Fruit fly (Drosophila melanogaster): ENCODE data around the gene AdamTS-B.

The AdamTS-B gene

dm6 chrX:5744992-5745732 lies 46.8 kb downstream of the AdamTS-B start (continued):
- TF ChIP-seq CG17829 (tag; optimal IDR thresholded peaks at IDR 0.05), result peak; percentile 11
- TF ChIP-seq CG11247 (GFP tag; IDR thresholded peaks at IDR 0.05), result no peak
- TF ChIP-seq insv (GFP tag; optimal IDR thresholded peaks at IDR 0.05), result no peak
- TF ChIP-seq Max (GFP tag; optimal IDR thresholded peaks at IDR 0.05), result no peak
- peak; percentile 17 for TF ChIP-seq jumu (GFP tag; optimal IDR thresholded peaks at IDR 0.05)
- no peak for TF ChIP-seq CG30020 (tag; optimal IDR thresholded peaks at IDR 0.05)
- TF ChIP-seq scrt (GFP tag; optimal IDR thresholded peaks at IDR 0.05), result no peak
- TF ChIP-seq D19B (GFP tag; optimal IDR thresholded peaks at IDR 0.05), result no peak
- no peak for TF ChIP-seq CG10274 (GFP tag; optimal IDR thresholded peaks at IDR 0.05)
- no peak for TF ChIP-seq Xbp1 (GFP tag; optimal IDR thresholded peaks at IDR 0.05)
- TF ChIP-seq sna (GFP tag; IDR thresholded peaks at IDR 0.05; ENCODE audit: partially characterized antibody), result 0 out of 2 replicates have a peak, but pooled peaks have one; percentile 43
- peak; percentile 3 for TF ChIP-seq Hsf (GFP tag; optimal IDR thresholded peaks at IDR 0.05)
- no peak for TF ChIP-seq CG31224 (GFP tag; IDR thresholded peaks at IDR 0.05)
- TF ChIP-seq Lpt (GFP tag; optimal IDR thresholded peaks at IDR 0.05), result no peak
- TF ChIP-seq Antp (GFP tag; optimal IDR thresholded peaks at IDR 0.05), result peak; percentile 31
- TF ChIP-seq crol (GFP tag; IDR thresholded peaks at IDR 0.05), result peak; percentile 85
- no peak for TF ChIP-seq Jarid2 (GFP tag; optimal IDR thresholded peaks at IDR 0.05)
- TF ChIP-seq pzg (GFP tag; optimal IDR thresholded peaks at IDR 0.05), result no peak
- TF ChIP-seq CG2202 (tag; optimal IDR thresholded peaks at IDR 0.05), result no peak
- no peak for TF ChIP-seq CG31365 (tag; optimal IDR thresholded peaks at IDR 0.05)
- TF ChIP-seq D (optimal IDR thresholded peaks at IDR 0.05), result no peak
- TF ChIP-seq D (GFP tag; optimal IDR thresholded peaks at IDR 0.05), result peak; percentile 15
- 0 out of 2 replicates have a peak, but pooled peaks have one; percentile 19 for TF ChIP-seq CG17328 (GFP tag; IDR thresholded peaks at IDR 0.05)
- TF ChIP-seq CG30403 (GFP tag; optimal IDR thresholded peaks at IDR 0.05), result peak; percentile 45
- no peak for TF ChIP-seq CG4328 (GFP tag; optimal IDR thresholded peaks at IDR 0.05)
- TF ChIP-seq esg (GFP tag; conservative IDR thresholded peaks at IDR 0.05), result no peak
- TF ChIP-seq lov (optimal IDR thresholded peaks at IDR 0.05), result no peak
- no peak for TF ChIP-seq lov (GFP tag; IDR thresholded peaks at IDR 0.05)
- no peak for TF ChIP-seq CTCF (GFP tag; optimal IDR thresholded peaks at IDR 0.05)
- no peak for TF ChIP-seq ap (GFP tag; IDR thresholded peaks at IDR 0.05)
- TF ChIP-seq mam (GFP tag; optimal IDR thresholded peaks at IDR 0.05), result peak; percentile 50
- TF ChIP-seq psq (GFP tag; optimal IDR thresholded peaks at IDR 0.05), result no peak
- TF ChIP-seq CG15514 (GFP tag; optimal IDR thresholded peaks at IDR 0.05), result peak; percentile 11
- peak; percentile 5 for TF ChIP-seq Myb (GFP tag; optimal IDR thresholded peaks at IDR 0.05)
- no peak for TF ChIP-seq Nf-YA (GFP tag; IDR thresholded peaks at IDR 0.05)
- TF ChIP-seq kay (GFP tag; optimal IDR thresholded peaks at IDR 0.05), result no peak
- peak; percentile 46 for TF ChIP-seq bbx (GFP tag; IDR thresholded peaks at IDR 0.05; ENCODE audit: partially characterized antibody)
- TF ChIP-seq slp2 (GFP tag; optimal IDR thresholded peaks at IDR 0.05), result no peak
- TF ChIP-seq CG13296 (GFP tag; optimal IDR thresholded peaks at IDR 0.05), result no peak
- no peak for TF ChIP-seq gfzf (GFP tag; optimal IDR thresholded peaks at IDR 0.05)
- no peak for TF ChIP-seq Usf (GFP tag; optimal IDR thresholded peaks at IDR 0.05)
- no peak for TF ChIP-seq CrebB (tag; optimal IDR thresholded peaks at IDR 0.05)
- TF ChIP-seq CG2678 (tag; optimal IDR thresholded peaks at IDR 0.05), result peak; percentile 38
- no peak for TF ChIP-seq repo (GFP tag; optimal IDR thresholded peaks at IDR 0.05)
- no peak for TF ChIP-seq CG11723 (GFP tag; optimal IDR thresholded peaks at IDR 0.05)
- TF ChIP-seq CG1529 (GFP tag; optimal IDR thresholded peaks at IDR 0.05), result peak; percentile 30
- TF ChIP-seq dmrt11E (tag; optimal IDR thresholded peaks at IDR 0.05), result no peak
- TF ChIP-seq ind (GFP tag; optimal IDR thresholded peaks at IDR 0.05), result no peak
- TF ChIP-seq sim (GFP tag; IDR thresholded peaks at IDR 0.05), result no peak
- no peak for TF ChIP-seq CG12659 (GFP tag; optimal IDR thresholded peaks at IDR 0.05)
- TF ChIP-seq CG3065 (GFP tag; optimal IDR thresholded peaks at IDR 0.05), result no peak
